Worm (Caenorhabditis elegans): ENCODE measurements around the gene B0507.1.

ce11 chrV:8769154-8769553, 7.2 kb upstream of the B0507.1 start:
- no peak for TF ChIP-seq lin-13 (GFP tag; optimal IDR thresholded peaks at IDR 0.05)
- TF ChIP-seq ama-1 (optimal IDR thresholded peaks at IDR 0.05): no peak
- no peak for TF ChIP-seq arid-1 (GFP tag; conservative IDR thresholded peaks at IDR 0.05)
- TF ChIP-seq ztf-11 (tag; optimal IDR thresholded peaks at IDR 0.05): no peak
- no peak for TF ChIP-seq ZK546.5 (tag; optimal IDR thresholded peaks at IDR 0.05)
- no peak for TF ChIP-seq nhr-237 (tag; optimal IDR thresholded peaks at IDR 0.05)
